Fruit fly (Drosophila melanogaster): ENCODE data around the gene CG6885.
A peak's percentile ranks its signal among the peaks of the same experiment; 100 is the strongest.

Gene CG6885

dm6 chr3L:18768788-18769707 lies 24.8 kb downstream of the CG6885 start (continued):
- TF ChIP-seq CG8765 (GFP tag; IDR thresholded peaks at IDR 0.05): no peak

dm6 chr3L:18769782-18770181 lies 25.5 kb downstream of the CG6885 start:
- TF ChIP-seq ATbp (GFP tag; optimal IDR thresholded peaks at IDR 0.05) (no peak), ci (GFP tag; IDR thresholded peaks at IDR 0.05) (no peak), CG9727 (GFP tag; optimal IDR thresholded peaks at IDR 0.05) (no peak), CG8281 (tag; optimal IDR thresholded peaks at IDR 0.05) (peak; percentile 98), vnd (GFP tag; IDR thresholded peaks at IDR 0.05; ENCODE audit: partially characterized antibody) (0 out of 3 replicates have a peak, but pooled peaks have one; percentile 21), Hand (GFP tag; optimal IDR thresholded peaks at IDR 0.05) (no peak)

- TF ChIP-seq Opbp (GFP tag; IDR thresholded peaks at IDR 0.05; ENCODE audit: partially characterized antibody) (0 out of 3 replicates have a peak, but pooled peaks have one; percentile 12), sna (GFP tag; IDR thresholded peaks at IDR 0.05; ENCODE audit: partially characterized antibody) (0 out of 2 replicates have a peak, but pooled peaks have one; percentile 42), peb (GFP tag; IDR thresholded peaks at IDR 0.05) (no peak), CG10274 (GFP tag; optimal IDR thresholded peaks at IDR 0.05) (no peak), CG11093 (GFP tag; IDR thresholded peaks at IDR 0.05) (no peak), chn (GFP tag; optimal IDR thresholded peaks at IDR 0.05) (peak; percentile 57), cwo (GFP tag; optimal IDR thresholded peaks at IDR 0.05) (peak; percentile 24), bab2 (GFP tag; optimal IDR thresholded peaks at IDR 0.05) (no peak), CG15601 (tag; optimal IDR thresholded peaks at IDR 0.05) (peak; percentile 58), Nf-YB (GFP tag; optimal IDR thresholded peaks at IDR 0.05) (peak; percentile 35), dpn (GFP tag; optimal IDR thresholded peaks at IDR 0.05) (no peak), Atf3 (GFP tag; optimal IDR thresholded peaks at IDR 0.05) (peak; percentile 61), CG1832 (GFP tag; optimal IDR thresholded peaks at IDR 0.05) (peak; percentile 87), bbx (GFP tag; IDR thresholded peaks at IDR 0.05; ENCODE audit: partially characterized antibody) (no peak), az2 (GFP tag; optimal IDR thresholded peaks at IDR 0.05) (no peak), sr (GFP tag; IDR thresholded peaks at IDR 0.05) (peak; percentile 63), CG17359 (tag; optimal IDR thresholded peaks at IDR 0.05) (peak; percentile 37), CG18476 (GFP tag; optimal IDR thresholded peaks at IDR 0.05) (no peak), CG13123 (GFP tag; optimal IDR thresholded peaks at IDR 0.05) (no peak), CG14441 (GFP tag; IDR thresholded peaks at IDR 0.05) (peak; percentile 54), CG11696 (GFP tag; IDR thresholded peaks at IDR 0.05) (peak; percentile 32; the same call in 1 of the 2 replicates), B-H2 (GFP tag; optimal IDR thresholded peaks at IDR 0.05) (no peak), CG5180 (GFP tag; optimal IDR thresholded peaks at IDR 0.05) (peak; percentile 18), Dll (GFP tag; IDR thresholded peaks at IDR 0.05; ENCODE audit: partially characterized antibody) (0 out of 4 replicates have a peak, but pooled peaks have one; percentile 13), H2.0 (GFP tag; IDR thresholded peaks at IDR 0.05) (no peak), CG10321 (GFP tag; IDR thresholded peaks at IDR 0.05) (peak; percentile 86), Ssrp (tag; optimal IDR thresholded peaks at IDR 0.05) (no peak), HLHmδ (GFP tag; optimal IDR thresholded peaks at IDR 0.05) (peak; percentile 71), Doc2 (GFP tag; IDR thresholded peaks at IDR 0.05) (no peak), CG32772 (GFP tag; IDR thresholded peaks at IDR 0.05) (peak; percentile 55; the same call in 1 of the 2 replicates), CG6791 (GFP tag; IDR thresholded peaks at IDR 0.05; ENCODE audit: partially characterized antibody) (no peak), abd-A (tag; optimal IDR thresholded peaks at IDR 0.05) (peak; percentile 99), bcd (GFP tag; optimal IDR thresholded peaks at IDR 0.05) (no peak), CG18619 (GFP tag; optimal IDR thresholded peaks at IDR 0.05) (no peak), stc (GFP tag; IDR thresholded peaks at IDR 0.05) (peak; percentile 37; the same call in 1 of the 2 replicates)
Observed at dm6 chr3L:18771095-18772013, 27.1 kb downstream of the CG6885 start.

All from whole organism, embryonic.